Worm (Caenorhabditis elegans): ENCODE measurements around the gene myrf-2.

- TF ChIP-seq ztf-11 (tag; optimal IDR thresholded peaks at IDR 0.05) (no peak), sptf-1 (tag; optimal IDR thresholded peaks at IDR 0.05) (no peak), lsy-2 (tag; optimal IDR thresholded peaks at IDR 0.05) (no peak), nhr-12 (tag; optimal IDR thresholded peaks at IDR 0.05) (no peak)
Measured at ce11 chrX:10167005-10167404, 27.2 kb downstream of the myrf-2 start, which contains the start of gene rnp-9.

Measured in whole organism, mixed stage, embryonic.